Worm (Caenorhabditis elegans): Measurements from ENCODE around the gene dnc-2.
A peak's percentile ranks its signal among the peaks of the same experiment; 100 is the strongest.

dnc-2 gene

DNA sequence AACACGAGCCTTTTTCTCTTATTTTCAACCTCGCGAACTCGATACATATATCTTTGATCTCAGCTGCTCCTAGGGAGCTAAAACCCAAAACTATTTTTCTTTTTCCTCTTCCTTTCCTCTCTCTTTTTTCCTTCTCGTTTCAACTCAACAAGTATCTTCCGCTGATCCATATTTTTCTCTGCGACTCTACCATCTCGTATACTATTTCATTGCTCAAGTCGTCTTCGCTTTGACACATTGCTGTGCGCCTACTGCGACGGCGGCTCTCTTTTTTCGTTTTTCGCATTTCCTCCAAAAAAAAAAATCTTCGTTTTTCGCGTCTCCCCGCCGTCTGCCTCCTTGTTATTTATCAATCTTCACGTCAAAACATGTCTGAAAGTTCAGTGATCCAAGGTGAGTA is 24.3 kb upstream of the dnc-2 start (continued):
- TF ChIP-seq nhr-71 (tag; optimal IDR thresholded peaks at IDR 0.05): peak; percentile 51
- TF ChIP-seq aly-2 (tag; optimal IDR thresholded peaks at IDR 0.05): no peak
- TF ChIP-seq skn-1 (tag; optimal IDR thresholded peaks at IDR 0.05): no peak
- TF ChIP-seq efl-3 (GFP tag; optimal IDR thresholded peaks at IDR 0.05): no peak
- TF ChIP-seq nhr-11 (tag; optimal IDR thresholded peaks at IDR 0.05): no peak
- no peak for TF ChIP-seq sup-37 (GFP tag; optimal IDR thresholded peaks at IDR 0.05)
- TF ChIP-seq sox-4 (tag; optimal IDR thresholded peaks at IDR 0.05): no peak
- TF ChIP-seq alr-1 (tag; optimal IDR thresholded peaks at IDR 0.05; ENCODE audit: borderline replicate concordance): no peak
- TF ChIP-seq zip-4 (GFP tag; optimal IDR thresholded peaks at IDR 0.05): no peak
- no peak for TF ChIP-seq unc-62 (GFP tag; optimal IDR thresholded peaks at IDR 0.05)
- TF ChIP-seq fos-1 (tag; optimal IDR thresholded peaks at IDR 0.05): no peak
- no peak for TF ChIP-seq snpc-4 (tag; optimal IDR thresholded peaks at IDR 0.05)
- TF ChIP-seq pag-3 (tag; optimal IDR thresholded peaks at IDR 0.05; ENCODE audit: borderline replicate concordance, insufficient read depth): no peak
- peak in 2 of 3 experiments; percentile 12 to 50 for TF ChIP-seq ceh-82 (tag; optimal IDR thresholded peaks at IDR 0.05)
- TF ChIP-seq ceh-63 (GFP tag; optimal IDR thresholded peaks at IDR 0.05): no peak
- no peak for TF ChIP-seq nhr-76 (tag; optimal IDR thresholded peaks at IDR 0.05)
- TF ChIP-seq mdl-1 (tag; optimal IDR thresholded peaks at IDR 0.05): peak in 1 of 2 experiments; percentile 14
- TF ChIP-seq rnt-1 (tag; optimal IDR thresholded peaks at IDR 0.05): peak; percentile 61
- TF ChIP-seq nhr-12 (tag; optimal IDR thresholded peaks at IDR 0.05): no peak
- TF ChIP-seq unc-130 (tag; optimal IDR thresholded peaks at IDR 0.05): no peak
- TF ChIP-seq lsy-2 (tag; optimal IDR thresholded peaks at IDR 0.05): peak in 1 of 2 experiments; percentile 60

- no peak for TF ChIP-seq pqm-1 (tag; optimal IDR thresholded peaks at IDR 0.05)
- TF ChIP-seq tlp-1 (tag; optimal IDR thresholded peaks at IDR 0.05): peak; percentile 61
- TF ChIP-seq aha-1 (tag; optimal IDR thresholded peaks at IDR 0.05): no peak
- TF ChIP-seq lin-13 (GFP tag; optimal IDR thresholded peaks at IDR 0.05): no peak
- TF ChIP-seq ceh-8 (GFP tag; optimal IDR thresholded peaks at IDR 0.05): no peak
Measured at ce11 chrIII:5948986-5949385, 23.4 kb upstream of the dnc-2 start.

ce11 chrIII:5948162-5948933 is 22.8 kb upstream of the dnc-2 start, which contains the start of the genes F25B5.6 and F25B5.3:
TSS of gene F25B5.6 (minus strand) at chrIII:5948733.
TSS of gene F25B5.3 (plus strand) at chrIII:5948883.
- peak; percentile 61 for TF ChIP-seq mep-1 (tag; optimal IDR thresholded peaks at IDR 0.05)
- peak; percentile 98 for TF ChIP-seq nhr-19 (GFP tag; conservative IDR thresholded peaks at IDR 0.05)
- TF ChIP-seq swsn-7 (tag; optimal IDR thresholded peaks at IDR 0.05): peak; percentile 10
- TF ChIP-seq efl-1 (optimal IDR thresholded peaks at IDR 0.05): peak in 1 of 2 experiments; percentile 31
- peak; percentile 43 to 92 for TF ChIP-seq efl-1 (GFP tag; optimal IDR thresholded peaks at IDR 0.05 in 1 of 2)
- TF ChIP-seq dpl-1 (GFP tag; optimal IDR thresholded peaks at IDR 0.05): peak in 2 of 3 experiments; percentile 12 to 50
- peak; percentile 36 to 50 for TF ChIP-seq lsy-2 (tag; optimal IDR thresholded peaks at IDR 0.05)
- TF ChIP-seq nhr-84 (tag; optimal IDR thresholded peaks at IDR 0.05): no peak
- peak; percentile 58 for TF ChIP-seq snu-23 (GFP tag; optimal IDR thresholded peaks at IDR 0.05)
- peak; percentile 3 for TF ChIP-seq xbp-1 (tag; optimal IDR thresholded peaks at IDR 0.05)
- peak; percentile 14 for TF ChIP-seq lin-13 (GFP tag; optimal IDR thresholded peaks at IDR 0.05)
- peak; percentile 38 for TF ChIP-seq C16A3.4 (tag; optimal IDR thresholded peaks at IDR 0.05)
- TF ChIP-seq nhr-20 (tag; optimal IDR thresholded peaks at IDR 0.05): peak; percentile 25
- TF ChIP-seq rnt-1 (tag; optimal IDR thresholded peaks at IDR 0.05): peak; percentile 9
- no peak for TF ChIP-seq efl-3 (GFP tag; optimal IDR thresholded peaks at IDR 0.05)
- TF ChIP-seq F16B12.6 (tag; optimal IDR thresholded peaks at IDR 0.05): peak; percentile 83
- peak; percentile 51 for TF ChIP-seq lin-14 (GFP tag; optimal IDR thresholded peaks at IDR 0.05)
- peak; percentile 57 for TF ChIP-seq nhr-71 (tag; optimal IDR thresholded peaks at IDR 0.05)
- peak; percentile 79 for TF ChIP-seq nhr-85 (tag)
- TF ChIP-seq blmp-1 (tag; optimal IDR thresholded peaks at IDR 0.05): peak; percentile 19
- TF ChIP-seq fkh-4 (tag; optimal IDR thresholded peaks at IDR 0.05; ENCODE audit: borderline replicate concordance): no peak
- TF ChIP-seq ceh-82 (tag; optimal IDR thresholded peaks at IDR 0.05): peak in 1 of 3 experiments; percentile 8
- no peak for TF ChIP-seq alr-1 (tag; optimal IDR thresholded peaks at IDR 0.05; ENCODE audit: borderline replicate concordance)
- no peak for TF ChIP-seq pag-3 (tag; optimal IDR thresholded peaks at IDR 0.05; ENCODE audit: borderline replicate concordance, insufficient read depth)
- TF ChIP-seq sup-37 (GFP tag; optimal IDR thresholded peaks at IDR 0.05): no peak
- peak; percentile 53 for TF ChIP-seq skn-1 (tag; optimal IDR thresholded peaks at IDR 0.05)
- peak; percentile 2 for TF ChIP-seq unc-130 (tag; optimal IDR thresholded peaks at IDR 0.05)
- TF ChIP-seq fkh-8 (tag; optimal IDR thresholded peaks at IDR 0.05): peak; percentile 37
- TF ChIP-seq snpc-4 (tag; optimal IDR thresholded peaks at IDR 0.05): peak; percentile 7
- peak; percentile 8 to 53 for TF ChIP-seq lin-35 (GFP tag; optimal IDR thresholded peaks at IDR 0.05)
- no peak for TF ChIP-seq C04F5.9 (tag; optimal IDR thresholded peaks at IDR 0.05)
- TF ChIP-seq elt-3 (tag; optimal IDR thresholded peaks at IDR 0.05): peak in 2 of 6 experiments; percentile 28 to 89

Measured in whole organism, L1 larva.